Worm (Caenorhabditis elegans) whole organism, midembryonic: Measurements from ENCODE around the gene Y71H2AM.6.

ENCODE experiments used
- T22C8.4 ChIP-seq: fragments of 200-800 bp; sonication (Bioruptor generic); IDR thresholded peaks from 2 replicates; pipeline ENCODE4 v1.3.6; 2022; ENCODE audit warnings: missing genetic modification characterization, missing compliant biosample characterization
- cog-1 ChIP-seq: sonication (generic microtip); optimal IDR thresholded peaks from 2 replicates; lab custom pipeline; 2016; ENCODE audit warnings: missing genetic modification characterization, missing compliant biosample characterization
- flt-1 ChIP-seq: fragments of 200-800 bp; sonication (Bioruptor generic); IDR thresholded peaks from 2 replicates; pipeline ENCODE4 v1.3.6; 2022; ENCODE audit warnings: missing genetic modification characterization, missing compliant biosample characterization
- klf-2 ChIP-seq: fragments of 200-800 bp; sonication (Bioruptor generic); conservative IDR thresholded peaks from 2 replicates; pipeline ENCODE4 v1.3.6; 2022; ENCODE audit warnings: missing genetic modification reagents, missing genetic modification characterization, missing compliant biosample characterization
- med-1 ChIP-seq: sonication (generic microtip); optimal IDR thresholded peaks from 2 replicates; lab custom pipeline; 2017; ENCODE audit warnings: missing genetic modification characterization, mild to moderate bottlenecking, missing compliant biosample characterization, antibody characterized with exemption, missing genetic modification reagents; ENCODE audit not compliant: insufficient read depth
- ref-1 ChIP-seq: fragments of 200-800 bp; sonication (Bioruptor generic); conservative IDR thresholded peaks from 2 replicates; pipeline ENCODE4 v1.3.6; 2022; ENCODE audit warnings: missing genetic modification reagents, missing genetic modification characterization, missing compliant biosample characterization
- tab-1 ChIP-seq: fragments of 200-800 bp; sonication (Bioruptor generic); IDR thresholded peaks from 2 replicates; pipeline ENCODE4 v1.3.6; 2022; ENCODE audit warnings: missing genetic modification characterization, missing compliant biosample characterization
- ztf-23 ChIP-seq: fragments of 200-800 bp; sonication (Bioruptor generic); IDR thresholded peaks from 2 replicates; pipeline ENCODE4 v1.3.6; 2022; ENCODE audit warnings: missing genetic modification reagents, missing genetic modification characterization, missing compliant biosample characterization
- ztf-29 ChIP-seq: fragments of 200-800 bp; sonication (Bioruptor generic); IDR thresholded peaks from 2 replicates; pipeline ENCODE4 v1.3.6; 2022; ENCODE audit warnings: missing genetic modification reagents, missing genetic modification characterization, missing compliant biosample characterization

DNA sequence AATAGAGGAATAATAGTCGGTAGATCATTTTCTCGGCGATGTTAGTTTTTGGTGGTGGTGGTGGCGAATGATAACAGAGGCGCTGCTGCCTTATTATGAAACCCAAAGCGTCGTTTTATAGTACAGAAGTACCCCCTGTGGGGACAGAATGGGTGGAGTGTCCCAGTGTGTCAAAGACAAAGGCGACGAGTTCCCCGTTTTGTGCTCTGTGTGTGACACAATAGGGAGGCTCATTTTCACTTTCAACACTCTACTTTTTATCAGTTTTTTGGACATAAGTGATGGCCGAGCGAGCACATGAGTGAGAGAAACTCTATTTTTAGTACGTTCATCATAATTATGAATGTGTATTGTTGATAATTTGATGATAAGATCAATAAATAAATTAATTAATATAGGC, 20.1 kb upstream of the Y71H2AM.6 start, which contains the start of gene pho-9:
- TF ChIP-seq ztf-29 (GFP tag; lab: Robert Waterston, UW) (no peak), cog-1 (tag; lab: Kevin White, UChicago) (no peak), klf-2 (GFP tag; lab: Robert Waterston, UW) (no peak), ref-1 (GFP tag; lab: Robert Waterston, UW) (no peak), flt-1 (GFP tag; lab: Robert Waterston, UW) (no peak), med-1 (no peak), ztf-23 (GFP tag; lab: Robert Waterston, UW) (no peak), tab-1 (GFP tag; lab: Robert Waterston, UW) (no peak), T22C8.4 (GFP tag; lab: Robert Waterston, UW) (no peak)
